Worm (Caenorhabditis elegans): Measurements from ENCODE around the gene fos-1.

ce11 chrV:6044448-6044847 lies 41.0 kb downstream of the fos-1 start:
- TF ChIP-seq flt-1 (GFP tag; IDR thresholded peaks at IDR 0.05) (no peak), med-1 (GFP tag; optimal IDR thresholded peaks at IDR 0.05; ENCODE audit: insufficient read depth) (no peak), cog-1 (tag; optimal IDR thresholded peaks at IDR 0.05) (no peak), T22C8.4 (GFP tag; IDR thresholded peaks at IDR 0.05) (no peak), ztf-29 (GFP tag; IDR thresholded peaks at IDR 0.05) (no peak), ztf-23 (GFP tag; IDR thresholded peaks at IDR 0.05) (no peak)
